Worm (Caenorhabditis elegans): ENCODE results near the gene F54D1.6.

ce11 chrIV:11336180-11336579 lies 48.6 kb downstream of the F54D1.6 start:
- no peak for TF ChIP-seq lin-32 (GFP tag; optimal IDR thresholded peaks at IDR 0.05)
- TF ChIP-seq ham-2 (GFP tag; optimal IDR thresholded peaks at IDR 0.05) = no peak
- no peak for TF ChIP-seq unc-39 (tag; optimal IDR thresholded peaks at IDR 0.05)
- no peak for TF ChIP-seq ztf-11 (tag; optimal IDR thresholded peaks at IDR 0.05)
- TF ChIP-seq ceh-83 (GFP tag; optimal IDR thresholded peaks at IDR 0.05) = no peak
- TF ChIP-seq unc-62 (GFP tag; optimal IDR thresholded peaks at IDR 0.05) = no peak
- TF ChIP-seq lsy-2 (tag; optimal IDR thresholded peaks at IDR 0.05) = no peak
- TF ChIP-seq lin-13 (tag; optimal IDR thresholded peaks at IDR 0.05) = no peak
- no peak for TF ChIP-seq hlh-1 (tag; optimal IDR thresholded peaks at IDR 0.05)
- no peak for TF ChIP-seq nhr-76 (tag; optimal IDR thresholded peaks at IDR 0.05)
- TF ChIP-seq snpc-4 (tag; optimal IDR thresholded peaks at IDR 0.05) = no peak
- no peak for TF ChIP-seq unc-120 (tag; optimal IDR thresholded peaks at IDR 0.05; ENCODE audit: poor library complexity, severe bottlenecking)
- TF ChIP-seq blmp-1 (tag; optimal IDR thresholded peaks at IDR 0.05) = no peak
- TF ChIP-seq elt-3 (tag; optimal IDR thresholded peaks at IDR 0.05) = no peak
